Fruit fly (Drosophila melanogaster) whole organism, pupa: ENCODE data around the gene CG6791.
A peak's percentile ranks its signal among the peaks of the same experiment; 100 is the strongest.

Experiments used
- CG8159 ChIP-seq: fragments of 200-800 bp; sonication (Bioruptor generic); optimal IDR thresholded peaks from 3 replicates; lab custom pipeline; 2018; ENCODE audit warnings: missing biosample characterization, mild to moderate bottlenecking, missing genetic modification characterization, moderate library complexity
- D1 ChIP-seq: fragments of 200-800 bp; sonication (Bioruptor generic); optimal IDR thresholded peaks from 2 replicates; lab custom pipeline; 2018; ENCODE audit warnings: missing biosample characterization, mild to moderate bottlenecking, missing genetic modification characterization, moderate library complexity
- EcR ChIP-seq: fragments of 200-800 bp; sonication (Bioruptor generic); optimal IDR thresholded peaks from 3 replicates; lab custom pipeline; 2019; ENCODE audit warnings: missing biosample characterization, missing genetic modification characterization, mild to moderate bottlenecking, moderate library complexity, missing genetic modification reagents
- Pif1B ChIP-seq: fragments of 200-800 bp; sonication (Bioruptor generic); optimal IDR thresholded peaks from 3 replicates; lab custom pipeline; 2016; ENCODE audit warnings: missing biosample characterization, missing genetic modification characterization
- rn ChIP-seq: fragments of 200-800 bp; sonication (Bioruptor generic); IDR thresholded peaks from 2 replicates; pipeline ENCODE4 v1.3.6; 2022; ENCODE audit warnings: missing biosample characterization, missing genetic modification characterization

dm6 chr3R:11619709-11620409 is 29.9 kb upstream of the CG6791 start, which contains the start of the genes Jupiter and CG14710:
- TF ChIP-seq D1 (tag; lab: Kevin White, UChicago) (no peak), Pif1B (GFP tag; lab: Kevin White, UChicago) (no peak), rn (GFP tag; lab: Robert Waterston, UW) (peak; percentile 44; the same call in 1 of the 2 replicates), EcR (GFP tag; lab: Kevin White, UChicago) (peak; percentile 42), CG8159 (tag; lab: Kevin White, UChicago) (peak; percentile 41)
